Fruit fly (Drosophila melanogaster) whole organism, embryonic: ENCODE results near the gene CG15922.
A peak's percentile ranks its signal among the peaks of the same experiment; 100 is the strongest.

Experiments
- Atf-2 ChIP-seq: fragments of 200-800 bp; sonication (Bioruptor generic); optimal IDR thresholded peaks from 2 replicates; lab custom pipeline; 2016; ENCODE audit warnings: missing biosample characterization, missing genetic modification characterization
- Atf6 ChIP-seq: fragments of 200-800 bp; sonication (Bioruptor generic); IDR thresholded peaks from 2 replicates; pipeline ENCODE4 v1.3.6; 2022; ENCODE audit warnings: missing biosample characterization, missing genetic modification characterization
- Bteb2 ChIP-seq: fragments of 200-800 bp; sonication (Bioruptor generic); optimal IDR thresholded peaks from 2 replicates; lab custom pipeline; 2016; ENCODE audit warnings: missing biosample characterization, missing genetic modification characterization
- C15 ChIP-seq: fragments of 200-800 bp; sonication (Bioruptor generic); IDR thresholded peaks from 3 replicates; pipeline ENCODE4 v1.3.6; 2022; ENCODE audit warnings: missing biosample characterization, missing genetic modification characterization
- CG10321 ChIP-seq: fragments of 200-800 bp; sonication (Bioruptor generic); IDR thresholded peaks from 2 replicates; pipeline ENCODE4 v1.3.6; 2022; ENCODE audit warnings: missing biosample characterization, missing genetic modification characterization
- CG12659 ChIP-seq: fragments of 200-800 bp; sonication (Bioruptor generic); optimal IDR thresholded peaks from 3 replicates; lab custom pipeline; 2017; ENCODE audit warnings: mild to moderate bottlenecking, missing biosample characterization, missing genetic modification reagents, missing genetic modification characterization
- CG13287 ChIP-seq: fragments of 200-800 bp; sonication (Bioruptor generic); IDR thresholded peaks from 2 replicates; pipeline ENCODE4 v1.3.6; 2022; ENCODE audit warnings: missing biosample characterization, missing genetic modification characterization; ENCODE audit not compliant: partially characterized antibody
- CG13424 ChIP-seq: fragments of 200-800 bp; sonication (Bioruptor generic); optimal IDR thresholded peaks from 2 replicates; lab custom pipeline; 2019; ENCODE audit warnings: missing biosample characterization, mild to moderate bottlenecking, missing genetic modification characterization, moderate library complexity
- CG13775 ChIP-seq: fragments of 200-800 bp; sonication (Bioruptor generic); optimal IDR thresholded peaks from 3 replicates; lab custom pipeline; 2017; ENCODE audit warnings: missing biosample characterization, mild to moderate bottlenecking, missing genetic modification characterization
- CG15011 ChIP-seq: fragments of 200-800 bp; sonication (Bioruptor generic); optimal IDR thresholded peaks from 3 replicates; lab custom pipeline; 2018; ENCODE audit warnings: missing biosample characterization, mild to moderate bottlenecking, missing genetic modification characterization
- CG15696 ChIP-seq: fragments of 200-800 bp; sonication (Bioruptor generic); optimal IDR thresholded peaks from 2 replicates; lab custom pipeline; 2019; ENCODE audit warnings: missing biosample characterization, mild to moderate bottlenecking, missing genetic modification characterization, moderate library complexity
- CG16863 ChIP-seq: fragments of 200-800 bp; sonication (Bioruptor generic); optimal IDR thresholded peaks from 3 replicates; lab custom pipeline; 2016; ENCODE audit warnings: missing biosample characterization, missing genetic modification characterization
- CG17328 ChIP-seq: fragments of 200-800 bp; sonication (Bioruptor generic); IDR thresholded peaks from 2 replicates; pipeline ENCODE4 v1.3.6; 2022; ENCODE audit warnings: missing biosample characterization, missing genetic modification characterization
- CG17829 ChIP-seq: fragments of 200-800 bp; optimal IDR thresholded peaks from 2 replicates; lab custom pipeline; 2019; ENCODE audit warnings: missing biosample characterization, mild to moderate bottlenecking, missing genetic modification characterization, moderate library complexity
- CG1832 ChIP-seq: fragments of 200-800 bp; sonication (Bioruptor generic); optimal IDR thresholded peaks from 2 replicates; lab custom pipeline; 2017; ENCODE audit warnings: missing biosample characterization, mild to moderate bottlenecking, missing genetic modification characterization, inconsistent platforms
- CG2889 ChIP-seq: fragments of 200-800 bp; sonication (Bioruptor generic); IDR thresholded peaks from 3 replicates; pipeline ENCODE4 v1.3.6; 2022; ENCODE audit warnings: missing biosample characterization, missing genetic modification characterization
- CG3847 ChIP-seq: fragments of 200-800 bp; sonication (Bioruptor generic); IDR thresholded peaks from 2 replicates; pipeline ENCODE4 v1.3.6; 2022; ENCODE audit warnings: missing biosample characterization, missing genetic modification characterization
- CG4404 ChIP-seq: fragments of 200-800 bp; sonication (Bioruptor generic); IDR thresholded peaks from 2 replicates; pipeline ENCODE4 v1.3.6; 2022; ENCODE audit warnings: missing biosample characterization, missing genetic modification characterization
- CG4707 ChIP-seq: fragments of 200-800 bp; sonication (Bioruptor generic); optimal IDR thresholded peaks from 2 replicates; lab custom pipeline; 2018; ENCODE audit warnings: missing biosample characterization, mild to moderate bottlenecking, missing genetic modification characterization, moderate library complexity
- CG5953 ChIP-seq: fragments of 200-800 bp; sonication (Bioruptor generic); IDR thresholded peaks from 2 replicates; pipeline ENCODE4 v1.3.6; 2022; ENCODE audit warnings: missing biosample characterization, missing genetic modification characterization
- CG7928 ChIP-seq: fragments of 200-800 bp; sonication (Bioruptor generic); optimal IDR thresholded peaks from 2 replicates; lab custom pipeline; 2017; ENCODE audit warnings: missing biosample characterization, mild to moderate bottlenecking, missing genetic modification characterization
- CG7987 ChIP-seq: fragments of 200-800 bp; sonication (Bioruptor generic); optimal IDR thresholded peaks from 2 replicates; lab custom pipeline; 2018; ENCODE audit warnings: missing biosample characterization, mild to moderate bottlenecking, missing genetic modification characterization, moderate library complexity
- CG9797 ChIP-seq: fragments of 200-800 bp; sonication (Bioruptor generic); optimal IDR thresholded peaks from 3 replicates; lab custom pipeline; 2018; ENCODE audit warnings: missing biosample characterization, mild to moderate bottlenecking, missing genetic modification characterization
- D19B ChIP-seq: fragments of 200-800 bp; sonication (Bioruptor generic); optimal IDR thresholded peaks from 2 replicates; lab custom pipeline; 2017; ENCODE audit warnings: missing biosample characterization, mild to moderate bottlenecking, missing genetic modification characterization
- Drgx ChIP-seq: fragments of 200-800 bp; sonication (Bioruptor generic); IDR thresholded peaks from 2 replicates; pipeline ENCODE4 v1.3.6; 2022; ENCODE audit warnings: missing biosample characterization, missing genetic modification characterization
- Ets65A ChIP-seq: fragments of 200-800 bp; sonication (Bioruptor generic); peaks from one replicate; lab custom pipeline; 2016; ENCODE audit warnings: missing biosample characterization, missing genetic modification characterization
- Lpt ChIP-seq: fragments of >200 bp; optimal IDR thresholded peaks from 2 replicates; lab custom pipeline; 2018; ENCODE audit warnings: missing biosample characterization, missing genetic modification characterization
- Med ChIP-seq: fragments of 200-800 bp; sonication (Bioruptor generic); peaks from one replicate; lab custom pipeline; 2016; ENCODE audit warnings: missing biosample characterization, missing genetic modification characterization, mild to moderate bottlenecking, inconsistent platforms, moderate library complexity
- Mrtf ChIP-seq: fragments of 200-800 bp; sonication (Bioruptor generic); IDR thresholded peaks from 3 replicates; pipeline ENCODE4 v1.3.6; 2022; ENCODE audit warnings: missing biosample characterization, missing genetic modification characterization
- NC2β ChIP-seq: fragments of 200-800 bp; sonication (Bioruptor generic); optimal IDR thresholded peaks from 2 replicates; lab custom pipeline; 2016; ENCODE audit warnings: missing biosample characterization, missing genetic modification characterization
- NK7.1 ChIP-seq: fragments of 200-800 bp; sonication (Bioruptor generic); optimal IDR thresholded peaks from 3 replicates; lab custom pipeline; 2016; ENCODE audit warnings: missing biosample characterization, missing genetic modification characterization
- Tbp ChIP-seq: fragments of >200 bp; optimal IDR thresholded peaks from 2 replicates; lab custom pipeline; 2018; ENCODE audit warnings: missing biosample characterization, missing genetic modification characterization
- YL-1 ChIP-seq: fragments of 200-800 bp; sonication (Bioruptor generic); optimal IDR thresholded peaks from 3 replicates; lab custom pipeline; 2017; ENCODE audit warnings: missing biosample characterization, mild to moderate bottlenecking, missing genetic modification characterization
- amos ChIP-seq: fragments of 200-800 bp; sonication (Bioruptor generic); IDR thresholded peaks from 2 replicates; pipeline ENCODE4 v1.3.6; 2022; ENCODE audit warnings: missing biosample characterization, missing genetic modification characterization; ENCODE audit not compliant: partially characterized antibody
- bcd ChIP-seq: fragments of 200-800 bp; sonication (Bioruptor generic); optimal IDR thresholded peaks from 2 replicates; lab custom pipeline; 2017; ENCODE audit warnings: missing biosample characterization, mild to moderate bottlenecking, missing genetic modification characterization
- bsh ChIP-seq, 2 experiments: fragments of 200-800 bp; sonication (Bioruptor generic); optimal IDR thresholded peaks; 2 replicates each; lab custom pipeline; 2017 to 2018; ENCODE audit warnings: mild to moderate bottlenecking in 2 of 2, missing biosample characterization in 2 of 2, missing genetic modification characterization in 2 of 2, moderate library complexity in 1 of 2
- cas ChIP-seq: fragments of 200-800 bp; sonication (Bioruptor generic); IDR thresholded peaks from 2 replicates; pipeline ENCODE4 v1.3.6; 2022; ENCODE audit warnings: missing biosample characterization, missing genetic modification characterization
- caup ChIP-seq: fragments of 200-800 bp; sonication (Bioruptor generic); optimal IDR thresholded peaks from 3 replicates; lab custom pipeline; 2017; ENCODE audit warnings: missing biosample characterization, mild to moderate bottlenecking, missing genetic modification characterization, moderate library complexity; ENCODE audit not compliant: severe bottlenecking
- chn ChIP-seq: fragments of 200-800 bp; sonication (Bioruptor generic); optimal IDR thresholded peaks from 2 replicates; lab custom pipeline; 2016; ENCODE audit warnings: missing biosample characterization, missing genetic modification characterization
- dimm ChIP-seq: fragments of 200-800 bp; sonication (Bioruptor generic); IDR thresholded peaks from 2 replicates; pipeline ENCODE4 v1.3.6; 2022; ENCODE audit warnings: missing biosample characterization, missing genetic modification characterization
- esg ChIP-seq: fragments of 200-800 bp; sonication (Bioruptor generic); conservative IDR thresholded peaks from 2 replicates; pipeline ENCODE4 v1.3.6; 2022; ENCODE audit warnings: missing biosample characterization, missing genetic modification characterization
- gsb-n ChIP-seq: fragments of 200-800 bp; sonication (Bioruptor generic); optimal IDR thresholded peaks from 3 replicates; lab custom pipeline; 2018; ENCODE audit warnings: missing biosample characterization, mild to moderate bottlenecking, missing genetic modification characterization
- nom ChIP-seq: fragments of 200-800 bp; sonication (Bioruptor generic); optimal IDR thresholded peaks from 2 replicates; lab custom pipeline; 2017; ENCODE audit warnings: missing biosample characterization, missing genetic modification characterization, mild to moderate bottlenecking, moderate library complexity, missing genetic modification reagents
- odd ChIP-seq: fragments of 200-800 bp; sonication (Bioruptor generic); optimal IDR thresholded peaks from 2 replicates; lab custom pipeline; 2017; ENCODE audit warnings: missing biosample characterization, mild to moderate bottlenecking, missing genetic modification characterization
- onecut ChIP-seq: fragments of 200-800 bp; sonication (Bioruptor generic); IDR thresholded peaks from 2 replicates; pipeline ENCODE4 v1.3.6; 2022; ENCODE audit warnings: missing biosample characterization, missing genetic modification characterization
- pnt ChIP-seq: fragments of 200-800 bp; sonication (Bioruptor generic); optimal IDR thresholded peaks from 3 replicates; lab custom pipeline; 2016; ENCODE audit warnings: missing biosample characterization, missing genetic modification characterization
- psq ChIP-seq: fragments of 200-800 bp; sonication (Bioruptor generic); optimal IDR thresholded peaks from 2 replicates; lab custom pipeline; 2017; ENCODE audit warnings: missing biosample characterization, missing genetic modification characterization
- pzg ChIP-seq: fragments of 200-800 bp; sonication (Bioruptor generic); optimal IDR thresholded peaks from 3 replicates; lab custom pipeline; 2018; ENCODE audit warnings: missing biosample characterization, mild to moderate bottlenecking, missing genetic modification characterization, moderate library complexity
- sima ChIP-seq: fragments of 200-800 bp; sonication (Bioruptor generic); optimal IDR thresholded peaks from 2 replicates; lab custom pipeline; 2016; ENCODE audit warnings: missing biosample characterization, missing genetic modification characterization
- sug ChIP-seq: fragments of 200-800 bp; optimal IDR thresholded peaks from 2 replicates; lab custom pipeline; 2019; ENCODE audit warnings: missing biosample characterization, mild to moderate bottlenecking, missing genetic modification characterization, moderate library complexity
- tio ChIP-seq: fragments of 200-800 bp; sonication (Bioruptor generic); optimal IDR thresholded peaks from 2 replicates; lab custom pipeline; 2017; ENCODE audit warnings: missing biosample characterization, missing genetic modification characterization, inconsistent platforms
- tll ChIP-seq, 2 experiments: fragments of 200-800 bp in 1 of 2; fragments of >200 bp in 1 of 2; sonication (Bioruptor generic) in 1 of 2; optimal IDR thresholded peaks; 2 replicates each; lab custom pipeline; 2017 to 2019; ENCODE audit warnings: missing biosample characterization in 2 of 2, missing genetic modification characterization in 2 of 2, mild to moderate bottlenecking in 1 of 2, moderate library complexity in 1 of 2

Gene CG15922

DNA sequence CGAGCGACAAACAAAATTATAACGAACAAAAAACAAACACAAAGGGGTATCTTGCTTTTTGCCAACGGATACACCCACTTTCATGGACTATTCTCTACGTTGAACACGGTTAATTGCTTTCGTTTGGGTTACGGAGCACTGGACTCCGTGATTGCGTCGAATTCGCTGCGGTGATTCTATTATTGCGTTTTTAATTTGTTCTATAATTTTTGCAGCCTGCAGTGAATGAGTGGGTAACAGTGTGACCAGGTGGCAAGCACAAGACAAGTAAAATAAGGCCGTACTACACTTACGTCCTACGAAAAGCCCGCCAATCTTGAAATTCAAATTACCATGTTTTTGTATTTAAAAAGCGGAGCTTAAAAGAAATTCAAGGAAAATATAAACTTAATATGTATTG, 25.5 kb upstream of the CG15922 start, which contains the start of gene CG16953 (continued):
- no peak for TF ChIP-seq tio (GFP tag; lab: Kevin White, UChicago)
- TF ChIP-seq CG16863 (GFP tag; lab: Kevin White, UChicago) = no peak
- no peak for TF ChIP-seq sima (GFP tag; lab: Kevin White, UChicago)
- no peak for TF ChIP-seq CG7987 (GFP tag; lab: Kevin White, UChicago)
- no peak for TF ChIP-seq CG5953 (GFP tag; lab: Robert Waterston, UW)
- TF ChIP-seq Drgx (GFP tag; lab: Robert Waterston, UW) = no peak
- TF ChIP-seq CG17829 (tag; lab: Kevin White, UChicago) = no peak
- no peak for TF ChIP-seq dimm (GFP tag; lab: Robert Waterston, UW)
- TF ChIP-seq YL-1 = peak; percentile 54
- no peak for TF ChIP-seq Atf6
- TF ChIP-seq bsh (GFP tag; optimal IDR thresholded peaks at IDR 0.05; lab: Kevin White, UChicago) = no peak
- no peak; the same call in 1 of the 2 replicates for TF ChIP-seq CG13287 (GFP tag; lab: Robert Waterston, UW)
- TF ChIP-seq Ets65A = no peak
- TF ChIP-seq sug = peak; percentile 1
- TF ChIP-seq CG3847 (GFP tag; lab: Robert Waterston, UW) = no peak
- no peak for TF ChIP-seq Tbp (GFP tag; lab: Kevin White, UChicago)
- TF ChIP-seq CG10321 (GFP tag; lab: Robert Waterston, UW) = no peak
- no peak for TF ChIP-seq esg (GFP tag; lab: Robert Waterston, UW)
- no peak for TF ChIP-seq D19B (GFP tag; lab: Kevin White, UChicago)
- TF ChIP-seq onecut = no peak
- no peak for TF ChIP-seq psq (GFP tag; lab: Kevin White, UChicago)
- no peak for TF ChIP-seq CG1832
- TF ChIP-seq Atf-2 = no peak
- no peak for TF ChIP-seq cas
- no peak for TF ChIP-seq CG17328 (GFP tag; lab: Robert Waterston, UW)
- no peak for TF ChIP-seq NK7.1 (GFP tag; lab: Kevin White, UChicago)
- TF ChIP-seq amos (GFP tag; lab: Robert Waterston, UW) = no peak
- peak; percentile 64 for TF ChIP-seq pzg (GFP tag; lab: Kevin White, UChicago)
- TF ChIP-seq CG4404 (GFP tag; lab: Robert Waterston, UW) = no peak
- TF ChIP-seq C15 (GFP tag; lab: Robert Waterston, UW) = no peak
- TF ChIP-seq odd (GFP tag; lab: Kevin White, UChicago) = no peak
- no peak for TF ChIP-seq CG4707 (GFP tag; lab: Kevin White, UChicago)
- TF ChIP-seq tll (GFP tag; optimal IDR thresholded peaks at IDR 0.05; lab: Kevin White, UChicago) = no peak
- TF ChIP-seq Bteb2 (GFP tag; lab: Kevin White, UChicago) = no peak
- TF ChIP-seq Med (GFP tag; lab: Kevin White, UChicago) = peak; percentile 43
- no peak for TF ChIP-seq NC2β (GFP tag; lab: Kevin White, UChicago)
- TF ChIP-seq CG13775 (GFP tag; lab: Kevin White, UChicago) = no peak
- TF ChIP-seq CG15696 (tag; lab: Kevin White, UChicago) = no peak
- TF ChIP-seq CG15011 (GFP tag; lab: Kevin White, UChicago) = no peak
- TF ChIP-seq CG7928 (GFP tag; lab: Kevin White, UChicago) = no peak
- TF ChIP-seq pnt (GFP tag; lab: Kevin White, UChicago) = no peak
- peak; percentile 10 for TF ChIP-seq nom (GFP tag; lab: Kevin White, UChicago)
- no peak for TF ChIP-seq CG13424 (tag; lab: Kevin White, UChicago)
- no peak for TF ChIP-seq CG2889 (GFP tag; lab: Robert Waterston, UW)
- TF ChIP-seq CG9797 (GFP tag; lab: Kevin White, UChicago) = peak; percentile 79
- TF ChIP-seq Mrtf = no peak
- TF ChIP-seq chn (GFP tag; lab: Kevin White, UChicago) = no peak
- no peak for TF ChIP-seq bcd
- TF ChIP-seq CG12659 = peak; percentile 41
- TF ChIP-seq gsb-n (tag; lab: Kevin White, UChicago) = no peak
- no peak for TF ChIP-seq caup (GFP tag; lab: Kevin White, UChicago)
- TF ChIP-seq Lpt (GFP tag; lab: Kevin White, UChicago) = no peak
